Worm (Caenorhabditis elegans) whole organism, late embryonic: ENCODE measurements around the gene T09A5.5.

Experiments
- F13H6.1 ChIP-seq: sonication (generic microtip); optimal IDR thresholded peaks from 2 replicates; lab custom pipeline; 2016; ENCODE audit warnings: missing genetic modification characterization, missing compliant biosample characterization
- ceh-24 ChIP-seq: sonication (generic microtip); optimal IDR thresholded peaks from 2 replicates; lab custom pipeline; 2016; ENCODE audit warnings: mild to moderate bottlenecking, missing genetic modification characterization, missing compliant biosample characterization
- ceh-45 ChIP-seq: fragments of 200-800 bp; sonication (Bioruptor generic); IDR thresholded peaks from 2 replicates; pipeline ENCODE4 v1.3.6; 2022; ENCODE audit warnings: missing genetic modification reagents, missing genetic modification characterization, missing compliant biosample characterization
- ets-4 ChIP-seq: sonication (generic microtip); optimal IDR thresholded peaks from 2 replicates; lab custom pipeline; 2016; ENCODE audit warnings: missing genetic modification characterization, missing compliant biosample characterization
- nfya-1 ChIP-seq: sonication (generic microtip); optimal IDR thresholded peaks from 2 replicates; lab custom pipeline; 2017; ENCODE audit warnings: missing genetic modification characterization, mild to moderate bottlenecking, missing compliant biosample characterization, antibody characterized with exemption, moderate library complexity
- pat-9 ChIP-seq: fragments of 200-800 bp; sonication (Bioruptor generic); optimal IDR thresholded peaks from 2 replicates; lab custom pipeline; 2018; ENCODE audit warnings: mild to moderate bottlenecking, missing genetic modification characterization, moderate library complexity, missing compliant biosample characterization
- pha-4 ChIP-seq: fragments of 150-350 bp; optimal IDR thresholded peaks from 2 replicates; lab custom pipeline; 2018; ENCODE audit warnings: missing biosample characterization, missing genetic modification reagents, missing genetic modification characterization
- pqm-1 ChIP-seq: sonication (generic microtip); optimal IDR thresholded peaks from 2 replicates; lab custom pipeline; 2016; ENCODE audit warnings: missing genetic modification characterization, missing compliant biosample characterization
- pros-1 ChIP-seq: fragments of 150-350 bp; optimal IDR thresholded peaks from 2 replicates; lab custom pipeline; 2014; ENCODE audit warnings: missing biosample characterization, missing genetic modification reagents, missing genetic modification characterization
- tbx-2 ChIP-seq: sonication (generic microtip); optimal IDR thresholded peaks from 2 replicates; lab custom pipeline; 2016; ENCODE audit warnings: missing genetic modification characterization, missing compliant biosample characterization
- unc-3 ChIP-seq, 2 experiments: fragments of 200-800 bp in 1 of 2; sonication (Bioruptor generic) in 1 of 2; sonication (generic microtip) in 1 of 2; conservative IDR thresholded peaks in 1 of 2; optimal IDR thresholded peaks in 1 of 2; 2 replicates each; pipeline versions ENCODE4 v1.3.6 to Lab custom; 2016 to 2022; ENCODE audit warnings: missing compliant biosample characterization in 2 of 2, missing genetic modification characterization in 2 of 2, missing genetic modification reagents in 1 of 2
- unc-86 ChIP-seq: sonication (generic microtip); optimal IDR thresholded peaks from 2 replicates; lab custom pipeline; 2016; ENCODE audit warnings: missing genetic modification characterization, missing compliant biosample characterization

DNA sequence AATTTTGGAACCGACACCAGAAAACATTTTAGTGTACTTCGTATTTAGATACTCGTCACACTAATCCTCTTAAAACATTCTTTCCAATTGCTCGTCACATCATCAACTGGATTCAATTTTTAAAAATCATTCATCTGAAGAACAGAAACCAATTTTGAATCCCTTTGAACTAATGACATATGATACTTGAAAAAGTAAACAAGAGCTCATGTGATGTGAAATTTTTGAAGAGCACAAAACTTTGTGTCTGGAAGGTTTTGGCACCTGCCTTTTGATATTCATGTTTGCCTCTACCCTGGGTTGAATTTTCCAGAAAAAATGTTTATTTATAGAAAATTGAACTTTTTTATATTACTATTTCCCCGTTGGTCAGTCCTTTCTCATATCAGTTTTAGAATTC, 35.2 kb upstream of the T09A5.5 start:
- no peak for TF ChIP-seq pha-4 (tag; lab: Kevin White, UChicago)
- no peak for TF ChIP-seq ceh-45 (GFP tag; lab: Robert Waterston, UW)
- no peak for TF ChIP-seq pat-9 (tag; lab: Kevin White, UChicago)
- no peak for TF ChIP-seq tbx-2
- no peak for TF ChIP-seq nfya-1 (tag; lab: Kevin White, UChicago)
- no peak for TF ChIP-seq pros-1
- no peak for TF ChIP-seq ets-4 (tag; lab: Kevin White, UChicago)
- no peak for TF ChIP-seq unc-3 (GFP tag; conservative IDR thresholded peaks at IDR 0.05; lab: Robert Waterston, UW)
- TF ChIP-seq unc-3 (tag; optimal IDR thresholded peaks at IDR 0.05; lab: Kevin White, UChicago): no peak
- TF ChIP-seq unc-86 (tag; lab: Kevin White, UChicago): no peak
- no peak for TF ChIP-seq ceh-24 (tag; lab: Kevin White, UChicago)
- TF ChIP-seq F13H6.1 (tag; lab: Kevin White, UChicago): no peak
- no peak for TF ChIP-seq pqm-1 (tag; lab: Kevin White, UChicago)
